In the genomic region with DNA sequence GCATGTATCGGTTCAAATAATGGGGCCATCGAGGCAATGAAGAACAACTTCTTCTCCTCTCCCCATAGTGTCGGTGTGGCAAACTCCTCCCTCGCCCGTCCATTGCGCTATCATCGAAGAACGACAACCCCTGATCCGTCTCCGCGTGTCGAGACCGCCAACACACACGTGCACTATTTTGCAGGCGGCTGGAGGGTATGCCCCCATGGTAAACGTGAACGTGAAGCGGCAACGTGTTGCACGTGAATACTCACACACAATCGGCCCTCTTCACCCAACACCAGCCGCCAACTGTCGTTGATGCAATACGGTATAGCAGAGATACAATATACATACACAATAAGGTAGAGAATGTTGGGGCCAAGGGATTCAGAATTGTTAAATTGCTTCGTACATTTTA, we compare ENCODE assay signal across 2 worm cellular contexts.
A peak's percentile ranks its signal among the peaks of the same experiment; 100 is the strongest.
TF ChIP-seq lines count a peak whose summit lies in the region.

No protein-coding gene starts in this region.

TF ChIP-seq in whole organism, L2 larva, 48 proteins besides CTCF, POLR2A, EP300 and RAD21 (continued from another document):
- TF ChIP-seq crh-2 (tag; optimal IDR thresholded peaks at IDR 0.05; lab: Kevin White, UChicago) (peak; percentile 55), ZK546.5 (tag; optimal IDR thresholded peaks at IDR 0.05; lab: Kevin White, UChicago) (no peak), sma-3 (GFP tag; optimal IDR thresholded peaks at IDR 0.05; lab: Kevin White, UChicago) (peak; percentile 69), R02D3.7 (tag; optimal IDR thresholded peaks at IDR 0.05; lab: Kevin White, UChicago) (no peak)

TF ChIP-seq in whole organism, L4 larva, 104 proteins besides CTCF, POLR2A, EP300 and RAD21 (continued from another document):
- peak; percentile 21 for TF ChIP-seq mep-1 (tag; optimal IDR thresholded peaks at IDR 0.05; lab: Kevin White, UChicago)
- peak; percentile 35; the same call in 1 of the 2 replicates for TF ChIP-seq hmg-1.1 (GFP tag; IDR thresholded peaks at IDR 0.05; lab: Robert Waterston, UW)
- no peak for TF ChIP-seq daf-19 (GFP tag; conservative IDR thresholded peaks at IDR 0.05; lab: Robert Waterston, UW)
- TF ChIP-seq tag-97 (GFP tag; IDR thresholded peaks at IDR 0.05; lab: Robert Waterston, UW), result no peak
- TF ChIP-seq aha-1 (tag; lab: Kevin White, UChicago), result peak; percentile 98
- TF ChIP-seq fkh-10 (GFP tag; optimal IDR thresholded peaks at IDR 0.05; lab: Kevin White, UChicago), result no peak
- TF ChIP-seq dmd-6 (GFP tag; IDR thresholded peaks at IDR 0.05; lab: Robert Waterston, UW), result peak; percentile 89
- peak; percentile 45 to 83 for TF ChIP-seq hif-1 (tag; optimal IDR thresholded peaks at IDR 0.05; lab: Kevin White, UChicago)
- no peak for TF ChIP-seq T20F7.1 (GFP tag; optimal IDR thresholded peaks at IDR 0.05; lab: Kevin White, UChicago)
- 0 out of 2 replicates have a peak, but pooled peaks have one; percentile 39 for TF ChIP-seq T26A8.4 (GFP tag; IDR thresholded peaks at IDR 0.05; lab: Robert Waterston, UW)
- TF ChIP-seq nhr-25 (tag; optimal IDR thresholded peaks at IDR 0.05; lab: Kevin White, UChicago; ENCODE audit: borderline replicate concordance, insufficient read depth), result no peak
- peak; percentile 75 for TF ChIP-seq ceh-20 (GFP tag; IDR thresholded peaks at IDR 0.05; lab: Robert Waterston, UW)
- TF ChIP-seq saeg-2 (GFP tag; IDR thresholded peaks at IDR 0.05; lab: Robert Waterston, UW), result peak; percentile 86; the same call in 1 of the 2 replicates
- TF ChIP-seq mxl-3 (GFP tag; optimal IDR thresholded peaks at IDR 0.05; lab: Kevin White, UChicago), result peak; percentile 98
- 0 out of 2 replicates have a peak, but pooled peaks have one; percentile 55 for TF ChIP-seq madf-9 (GFP tag; conservative IDR thresholded peaks at IDR 0.05; lab: Robert Waterston, UW)
- TF ChIP-seq dve-1 (tag; optimal IDR thresholded peaks at IDR 0.05; lab: Kevin White, UChicago; ENCODE audit: insufficient read depth), result peak; percentile 29
- TF ChIP-seq nhr-102 (tag; optimal IDR thresholded peaks at IDR 0.05; lab: Kevin White, UChicago), result peak; percentile 53
